Fruit fly (Drosophila melanogaster) whole organism, embryonic: ENCODE results near the gene Rilpl.

Source experiments
- CG11247 ChIP-seq: fragments of 200-800 bp; sonication (Bioruptor generic); IDR thresholded peaks from 2 replicates; pipeline ENCODE4 v1.3.6; 2022; ENCODE audit warnings: missing biosample characterization, missing genetic modification characterization
- CG11695 ChIP-seq: fragments of 200-800 bp; sonication (Bioruptor generic); IDR thresholded peaks from 3 replicates; pipeline ENCODE4 v1.3.6; 2022; ENCODE audit warnings: missing biosample characterization, missing genetic modification characterization
- CG13287 ChIP-seq: fragments of 200-800 bp; sonication (Bioruptor generic); IDR thresholded peaks from 2 replicates; pipeline ENCODE4 v1.3.6; 2022; ENCODE audit warnings: missing biosample characterization, missing genetic modification characterization; ENCODE audit not compliant: partially characterized antibody
- CG13624 ChIP-seq: fragments of 200-800 bp; sonication (Bioruptor generic); optimal IDR thresholded peaks from 2 replicates; lab custom pipeline; 2016; ENCODE audit warnings: missing biosample characterization, missing genetic modification characterization
- CG15269 ChIP-seq: fragments of 200-800 bp; sonication (Bioruptor generic); optimal IDR thresholded peaks from 2 replicates; lab custom pipeline; 2018; ENCODE audit warnings: missing biosample characterization, mild to moderate bottlenecking, missing genetic modification characterization, moderate library complexity
- CG1647 ChIP-seq: fragments of 200-800 bp; sonication (Bioruptor generic); optimal IDR thresholded peaks from 3 replicates; lab custom pipeline; 2016; ENCODE audit warnings: missing biosample characterization, missing genetic modification characterization
- CG16813 ChIP-seq: fragments of 200-800 bp; sonication (Bioruptor generic); IDR thresholded peaks from 3 replicates; pipeline ENCODE4 v1.3.6; 2022; ENCODE audit warnings: missing biosample characterization, missing genetic modification characterization; ENCODE audit not compliant: partially characterized antibody
- CG17802 ChIP-seq: fragments of 200-800 bp; sonication (Bioruptor generic); optimal IDR thresholded peaks from 2 replicates; lab custom pipeline; 2018; ENCODE audit warnings: missing biosample characterization, mild to moderate bottlenecking, missing genetic modification characterization, moderate library complexity
- CG30403 ChIP-seq: fragments of 200-800 bp; sonication (Bioruptor generic); optimal IDR thresholded peaks from 3 replicates; lab custom pipeline; 2016; ENCODE audit warnings: missing biosample characterization, missing genetic modification characterization
- CG31224 ChIP-seq: fragments of 200-800 bp; sonication (Bioruptor generic); IDR thresholded peaks from 2 replicates; pipeline ENCODE4 v1.3.6; 2022; ENCODE audit warnings: missing biosample characterization, missing genetic modification characterization
- CG32767 ChIP-seq: fragments of 200-800 bp; sonication (Bioruptor generic); IDR thresholded peaks from 2 replicates; pipeline ENCODE4 v1.3.6; 2022; ENCODE audit warnings: missing biosample characterization, missing genetic modification characterization
- CG33557 ChIP-seq: fragments of 200-800 bp; sonication (Bioruptor generic); optimal IDR thresholded peaks from 2 replicates; lab custom pipeline; 2019; ENCODE audit warnings: missing biosample characterization, mild to moderate bottlenecking, missing genetic modification characterization, moderate library complexity
- CG34224 ChIP-seq: fragments of 200-800 bp; sonication (Bioruptor generic); IDR thresholded peaks from 3 replicates; pipeline ENCODE4 v1.3.6; 2022; ENCODE audit warnings: missing biosample characterization, missing genetic modification characterization; ENCODE audit not compliant: partially characterized antibody
- CG3838 ChIP-seq: fragments of 200-800 bp; sonication (Bioruptor generic); optimal IDR thresholded peaks from 3 replicates; lab custom pipeline; 2016; ENCODE audit warnings: missing biosample characterization, missing genetic modification characterization
- CG43689 ChIP-seq: fragments of 200-800 bp; sonication (Bioruptor generic); IDR thresholded peaks from 2 replicates; pipeline ENCODE4 v1.3.6; 2022; ENCODE audit warnings: missing biosample characterization, missing genetic modification characterization
- CG7372 ChIP-seq: fragments of 200-800 bp; sonication (Bioruptor generic); IDR thresholded peaks from 2 replicates; pipeline ENCODE4 v1.3.6; 2022; ENCODE audit warnings: missing biosample characterization, missing genetic modification characterization
- CG7928 ChIP-seq: fragments of 200-800 bp; sonication (Bioruptor generic); optimal IDR thresholded peaks from 2 replicates; lab custom pipeline; 2017; ENCODE audit warnings: missing biosample characterization, mild to moderate bottlenecking, missing genetic modification characterization
- CG8924 ChIP-seq: fragments of 200-800 bp; optimal IDR thresholded peaks from 3 replicates; lab custom pipeline; 2019; ENCODE audit warnings: missing biosample characterization, mild to moderate bottlenecking, missing genetic modification characterization, moderate library complexity
- Gug ChIP-seq: fragments of 200-800 bp; sonication (Bioruptor generic); IDR thresholded peaks from 4 replicates; pipeline ENCODE4 v1.3.6; 2022; ENCODE audit warnings: missing biosample characterization, missing genetic modification characterization
- H2.0 ChIP-seq: fragments of 200-800 bp; sonication (Bioruptor generic); IDR thresholded peaks from 2 replicates; pipeline ENCODE4 v1.3.6; 2022; ENCODE audit warnings: missing biosample characterization, missing genetic modification characterization
- Hr78 ChIP-seq, 2 experiments: fragments of 200-800 bp in 1 of 2; fragments of >200 bp in 1 of 2; sonication (Bioruptor generic) in 1 of 2; optimal IDR thresholded peaks; 2 replicates each; lab custom pipeline; 2017 to 2019; ENCODE audit warnings: missing biosample characterization in 2 of 2, missing genetic modification characterization in 2 of 2, mild to moderate bottlenecking in 1 of 2, moderate library complexity in 1 of 2
- Nf-YC ChIP-seq: fragments of 200-800 bp; optimal IDR thresholded peaks from 3 replicates; lab custom pipeline; 2019; ENCODE audit warnings: missing biosample characterization, mild to moderate bottlenecking, missing genetic modification characterization, moderate library complexity
- Opbp ChIP-seq: fragments of 200-800 bp; sonication (Bioruptor generic); IDR thresholded peaks from 3 replicates; pipeline ENCODE4 v1.3.6; 2022; ENCODE audit warnings: missing biosample characterization, missing genetic modification characterization; ENCODE audit not compliant: partially characterized antibody
- Pdp1 ChIP-seq, 2 experiments: fragments of 200-800 bp; sonication (Bioruptor generic); optimal IDR thresholded peaks; 3 replicates each; lab custom pipeline; 2016; ENCODE audit warnings: missing biosample characterization in 2 of 2, missing genetic modification characterization in 2 of 2, mild to moderate bottlenecking in 1 of 2, moderate library complexity in 1 of 2
- Ptx1 ChIP-seq: fragments of 200-800 bp; sonication (Bioruptor generic); IDR thresholded peaks from 2 replicates; pipeline ENCODE4 v1.3.6; 2022; ENCODE audit warnings: missing biosample characterization, missing genetic modification characterization
- Xrp1 ChIP-seq: fragments of 200-800 bp; sonication (Bioruptor generic); IDR thresholded peaks from 2 replicates; pipeline ENCODE4 v1.3.6; 2022; ENCODE audit warnings: missing biosample characterization, missing genetic modification characterization
- bcd ChIP-seq: fragments of 200-800 bp; sonication (Bioruptor generic); optimal IDR thresholded peaks from 2 replicates; lab custom pipeline; 2017; ENCODE audit warnings: missing biosample characterization, mild to moderate bottlenecking, missing genetic modification characterization
- cad ChIP-seq: fragments of >200 bp; optimal IDR thresholded peaks from 2 replicates; lab custom pipeline; 2017; ENCODE audit warnings: missing biosample characterization, missing genetic modification characterization
- chif ChIP-seq, 2 experiments: fragments of 200-800 bp; sonication (Bioruptor generic); optimal IDR thresholded peaks; 3 replicates each; lab custom pipeline; 2016; ENCODE audit warnings: missing biosample characterization in 2 of 2, missing genetic modification characterization in 2 of 2
- en ChIP-seq: fragments of 200-800 bp; sonication (Bioruptor generic); optimal IDR thresholded peaks from 2 replicates; lab custom pipeline; 2016; ENCODE audit warnings: missing biosample characterization, missing genetic modification characterization
- ewg ChIP-seq: fragments of 200-800 bp; sonication (Bioruptor generic); optimal IDR thresholded peaks from 3 replicates; lab custom pipeline; 2017; ENCODE audit warnings: mild to moderate bottlenecking, missing biosample characterization, missing genetic modification reagents, missing genetic modification characterization
- gem ChIP-seq: fragments of 200-800 bp; sonication (Bioruptor generic); optimal IDR thresholded peaks from 2 replicates; lab custom pipeline; 2019; ENCODE audit warnings: missing biosample characterization, mild to moderate bottlenecking, missing genetic modification characterization, moderate library complexity
- gsb ChIP-seq: fragments of 200-800 bp; sonication (Bioruptor generic); IDR thresholded peaks from 2 replicates; pipeline ENCODE4 v1.3.6; 2022; ENCODE audit warnings: missing biosample characterization, missing genetic modification characterization
- gsb-n ChIP-seq: fragments of 200-800 bp; sonication (Bioruptor generic); optimal IDR thresholded peaks from 3 replicates; lab custom pipeline; 2018; ENCODE audit warnings: missing biosample characterization, mild to moderate bottlenecking, missing genetic modification characterization
- ind ChIP-seq: fragments of 200-800 bp; sonication (Bioruptor generic); optimal IDR thresholded peaks from 3 replicates; lab custom pipeline; 2016; ENCODE audit warnings: missing biosample characterization, missing genetic modification characterization
- inv ChIP-seq: fragments of 200-800 bp; sonication (Bioruptor generic); IDR thresholded peaks from 2 replicates; pipeline ENCODE4 v1.3.6; 2022; ENCODE audit warnings: missing biosample characterization, missing genetic modification characterization; ENCODE audit not compliant: partially characterized antibody
- jigr1 ChIP-seq: fragments of 200-800 bp; sonication (Bioruptor generic); IDR thresholded peaks from 3 replicates; pipeline ENCODE4 v1.3.6; 2022; ENCODE audit warnings: missing biosample characterization, missing genetic modification characterization
- jing ChIP-seq: fragments of 200-800 bp; sonication (Bioruptor generic); optimal IDR thresholded peaks from 2 replicates; lab custom pipeline; 2018; ENCODE audit warnings: missing biosample characterization, mild to moderate bottlenecking, missing genetic modification characterization
- jumu ChIP-seq: fragments of 200-800 bp; sonication (Bioruptor generic); optimal IDR thresholded peaks from 3 replicates; lab custom pipeline; 2016; ENCODE audit warnings: missing biosample characterization, missing genetic modification characterization
- kay ChIP-seq: fragments of 200-800 bp; sonication (Bioruptor generic); optimal IDR thresholded peaks from 2 replicates; lab custom pipeline; 2016; ENCODE audit warnings: missing biosample characterization, missing genetic modification characterization
- kni ChIP-seq: fragments of 200-800 bp; sonication (Bioruptor generic); optimal IDR thresholded peaks from 3 replicates; lab custom pipeline; 2017; ENCODE audit warnings: mild to moderate bottlenecking, missing biosample characterization, missing genetic modification reagents, missing genetic modification characterization
- lola ChIP-seq, 3 experiments: fragments of >200 bp in 2 of 3; fragments of 200-800 bp in 1 of 3; sonication (Bioruptor generic) in 1 of 3; optimal IDR thresholded peaks; 2 replicates each; lab custom pipeline; 2017 to 2019; ENCODE audit warnings: missing biosample characterization in 3 of 3, missing genetic modification characterization in 3 of 3, mild to moderate bottlenecking in 1 of 3, moderate library complexity in 1 of 3
- pan ChIP-seq, 4 experiments: fragments of >200 bp in 3 of 4; fragments of 200-800 bp in 1 of 4; sonication (Bioruptor generic) in 1 of 4; optimal IDR thresholded peaks in 3 of 4; IDR thresholded peaks in 1 of 4; 2 replicates each; pipeline versions ENCODE4 v1.3.6 to Lab custom; 2017 to 2022; ENCODE audit warnings: missing biosample characterization in 2 of 4, missing genetic modification characterization in 2 of 4, mixed read lengths in 1 of 4
- seq ChIP-seq: fragments of 200-800 bp; sonication (Bioruptor generic); IDR thresholded peaks from 2 replicates; pipeline ENCODE4 v1.3.6; 2022; ENCODE audit warnings: missing biosample characterization, missing genetic modification characterization
- tio ChIP-seq: fragments of 200-800 bp; sonication (Bioruptor generic); optimal IDR thresholded peaks from 2 replicates; lab custom pipeline; 2017; ENCODE audit warnings: missing biosample characterization, missing genetic modification characterization, inconsistent platforms
- ttk ChIP-seq: fragments of 200-800 bp; sonication (Bioruptor generic); IDR thresholded peaks from 2 replicates; pipeline ENCODE4 v2.1.2; 2022; ENCODE audit warnings: missing biosample characterization, missing genetic modification characterization
- usp ChIP-seq: fragments of >200 bp; optimal IDR thresholded peaks from 2 replicates; lab custom pipeline; 2017; ENCODE audit warnings: missing biosample characterization, missing genetic modification characterization
- zen2 ChIP-seq: fragments of 200-800 bp; sonication (Bioruptor generic); IDR thresholded peaks from 3 replicates; pipeline ENCODE4 v1.3.6; 2022; ENCODE audit warnings: missing biosample characterization, missing genetic modification characterization; ENCODE audit not compliant: partially characterized antibody

The Rilpl gene

DNA sequence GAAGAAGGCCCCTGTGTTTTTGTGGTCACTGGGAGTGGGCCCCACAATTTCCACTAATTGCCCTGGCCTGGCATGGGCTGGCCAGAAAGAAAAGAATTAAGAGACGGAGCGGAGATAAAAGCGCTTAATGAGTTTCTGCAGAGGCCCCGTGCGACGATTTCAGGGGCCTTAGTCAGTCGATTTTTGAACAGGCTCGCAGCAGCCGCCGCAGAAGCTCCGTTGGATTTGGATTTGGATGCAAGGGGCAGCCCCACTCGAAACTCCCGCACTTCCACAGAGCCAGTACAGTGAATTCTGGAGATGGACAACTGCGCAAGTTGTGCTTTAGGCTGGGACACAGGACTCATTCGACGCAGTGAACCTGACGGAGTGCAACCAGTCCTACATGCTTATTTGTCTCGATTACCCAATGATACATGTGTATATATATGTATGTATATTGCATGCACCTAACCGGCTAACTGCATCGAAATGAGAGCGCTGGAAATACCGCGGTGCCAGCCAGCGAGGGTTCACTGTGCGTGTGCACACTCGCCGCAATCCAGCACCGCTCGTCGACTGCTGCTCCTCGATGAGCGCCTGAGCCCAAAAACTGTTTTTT is 5.7 kb downstream of the Rilpl start (continued):
- TF ChIP-seq Ptx1 (GFP tag; lab: Robert Waterston, UW), result peak; percentile 81
- peak; percentile 26; the same call in 1 of the 2 replicates for TF ChIP-seq ttk (GFP tag; lab: Robert Waterston, UW)
- no peak for TF ChIP-seq tio (GFP tag; lab: Kevin White, UChicago)
- TF ChIP-seq gsb, result 0 out of 2 replicates have a peak, but pooled peaks have one; percentile 35
- no peak for TF ChIP-seq pan (optimal IDR thresholded peaks at IDR 0.05; lab: Kevin White, UChicago)
- peak in 1 of 2 experiments; percentile 70 for TF ChIP-seq pan (GFP tag; optimal IDR thresholded peaks at IDR 0.05 in 1 of 2, IDR thresholded peaks at IDR 0.05 in 1 of 2)
- TF ChIP-seq usp, result no peak
- no peak for TF ChIP-seq CG17802 (tag; lab: Kevin White, UChicago)
- TF ChIP-seq en (GFP tag; lab: Kevin White, UChicago), result peak; percentile 26
- peak; percentile 57; the same call in 1 of the 2 replicates for TF ChIP-seq CG11247
- peak; percentile 11 to 72 for TF ChIP-seq chif (GFP tag; optimal IDR thresholded peaks at IDR 0.05; lab: Kevin White, UChicago)
- TF ChIP-seq CG30403 (GFP tag; lab: Kevin White, UChicago), result peak; percentile 75
- no peak for TF ChIP-seq CG13287 (GFP tag; lab: Robert Waterston, UW)
- peak; percentile 26 for TF ChIP-seq CG8924 (tag; lab: Kevin White, UChicago)
- TF ChIP-seq zen2, result no peak
- TF ChIP-seq seq (GFP tag; lab: Robert Waterston, UW), result peak; percentile 56; the same call in 1 of the 2 replicates
- peak; percentile 67 for TF ChIP-seq CG15269 (tag; lab: Kevin White, UChicago)
- TF ChIP-seq jing (GFP tag; lab: Kevin White, UChicago), result peak; percentile 40
- peak; percentile 76 for TF ChIP-seq ind (GFP tag; lab: Kevin White, UChicago)
- TF ChIP-seq gem (tag; lab: Kevin White, UChicago), result peak; percentile 71
- TF ChIP-seq CG16813, result no peak
- no peak for TF ChIP-seq CG7928 (GFP tag; lab: Kevin White, UChicago)
- peak; percentile 40 for TF ChIP-seq gsb-n
- TF ChIP-seq CG13624 (GFP tag; lab: Kevin White, UChicago), result peak; percentile 10
- no peak for TF ChIP-seq Opbp (GFP tag; lab: Robert Waterston, UW)
- TF ChIP-seq CG32767 (GFP tag; lab: Robert Waterston, UW), result peak; percentile 63; the same call in 1 of the 2 replicates
- no peak for TF ChIP-seq Hr78 (GFP tag; optimal IDR thresholded peaks at IDR 0.05; lab: Kevin White, UChicago)
- TF ChIP-seq Xrp1 (GFP tag; lab: Robert Waterston, UW), result peak; percentile 80
- TF ChIP-seq H2.0 (GFP tag; lab: Robert Waterston, UW), result peak; percentile 64
- TF ChIP-seq CG34224 (GFP tag; lab: Robert Waterston, UW), result no peak
- TF ChIP-seq CG1647 (GFP tag; lab: Kevin White, UChicago), result peak; percentile 37
- no peak for TF ChIP-seq cad (GFP tag; lab: Kevin White, UChicago)
- TF ChIP-seq CG43689 (GFP tag; lab: Robert Waterston, UW), result peak; percentile 44; the same call in 1 of the 2 replicates
- peak; percentile 56; the same call in 2 of the 3 replicates for TF ChIP-seq jigr1 (GFP tag; lab: Robert Waterston, UW)
- peak; percentile 76 for TF ChIP-seq Gug
- TF ChIP-seq lola (GFP tag; optimal IDR thresholded peaks at IDR 0.05; lab: Kevin White, UChicago), result peak in 1 of 3 experiments; percentile 38
- peak; percentile 37 to 66 for TF ChIP-seq Pdp1 (GFP tag; optimal IDR thresholded peaks at IDR 0.05; lab: Kevin White, UChicago)
- TF ChIP-seq CG3838 (GFP tag; lab: Kevin White, UChicago), result no peak
- TF ChIP-seq kay (GFP tag; lab: Kevin White, UChicago), result peak; percentile 36
- peak; percentile 30 for TF ChIP-seq ewg (GFP tag; lab: Kevin White, UChicago)
- no peak for TF ChIP-seq inv
- peak; percentile 15 for TF ChIP-seq Nf-YC
- TF ChIP-seq CG31224 (GFP tag; lab: Robert Waterston, UW), result peak; percentile 57; the same call in 1 of the 2 replicates
- TF ChIP-seq CG11695, result 0 out of 3 replicates have a peak, but pooled peaks have one; percentile 37
- TF ChIP-seq bcd (GFP tag; lab: Kevin White, UChicago), result peak; percentile 71
- peak; percentile 62 for TF ChIP-seq CG7372
- no peak for TF ChIP-seq kni (GFP tag; lab: Kevin White, UChicago)
- peak; percentile 11 for TF ChIP-seq jumu (GFP tag; lab: Kevin White, UChicago)
- TF ChIP-seq CG33557 (GFP tag; lab: Kevin White, UChicago), result no peak
